Worm (Caenorhabditis elegans): ENCODE data around the gene nspd-5.

Gene nspd-5

ce11 chrII:4867476-4867875, 7.3 kb upstream of the nspd-5 start, which contains the start of gene col-17:
Gene col-17 (minus strand): TSS chrII:4867576.
- no peak for TF ChIP-seq ham-2 (GFP tag; optimal IDR thresholded peaks at IDR 0.05)
- TF ChIP-seq unc-39 (tag; optimal IDR thresholded peaks at IDR 0.05): no peak
- TF ChIP-seq nhr-237 (tag; optimal IDR thresholded peaks at IDR 0.05): no peak
- TF ChIP-seq lin-13 (tag; optimal IDR thresholded peaks at IDR 0.05): no peak
- no peak for TF ChIP-seq unc-120 (tag; optimal IDR thresholded peaks at IDR 0.05; ENCODE audit: poor library complexity, severe bottlenecking)
- TF ChIP-seq tbx-8 (GFP tag; optimal IDR thresholded peaks at IDR 0.05): no peak
- TF ChIP-seq cnd-1 (tag; optimal IDR thresholded peaks at IDR 0.05): no peak
- no peak for TF ChIP-seq ceh-83 (GFP tag; optimal IDR thresholded peaks at IDR 0.05)
- no peak for TF ChIP-seq lin-32 (GFP tag; optimal IDR thresholded peaks at IDR 0.05)

ce11 chrII:4866045-4866444, 5.9 kb upstream of the nspd-5 start:
- TF ChIP-seq mep-1 (tag; optimal IDR thresholded peaks at IDR 0.05): no peak
- TF ChIP-seq blmp-1 (tag; optimal IDR thresholded peaks at IDR 0.05): no peak
- no peak for TF ChIP-seq hlh-1 (tag; optimal IDR thresholded peaks at IDR 0.05)
- TF ChIP-seq lin-13 (tag; optimal IDR thresholded peaks at IDR 0.05): no peak
- no peak for TF ChIP-seq snpc-4 (tag; optimal IDR thresholded peaks at IDR 0.05)
- TF ChIP-seq mab-5 (tag; optimal IDR thresholded peaks at IDR 0.05): no peak
- TF ChIP-seq M03D4.4 (tag; optimal IDR thresholded peaks at IDR 0.05): no peak

DNA sequence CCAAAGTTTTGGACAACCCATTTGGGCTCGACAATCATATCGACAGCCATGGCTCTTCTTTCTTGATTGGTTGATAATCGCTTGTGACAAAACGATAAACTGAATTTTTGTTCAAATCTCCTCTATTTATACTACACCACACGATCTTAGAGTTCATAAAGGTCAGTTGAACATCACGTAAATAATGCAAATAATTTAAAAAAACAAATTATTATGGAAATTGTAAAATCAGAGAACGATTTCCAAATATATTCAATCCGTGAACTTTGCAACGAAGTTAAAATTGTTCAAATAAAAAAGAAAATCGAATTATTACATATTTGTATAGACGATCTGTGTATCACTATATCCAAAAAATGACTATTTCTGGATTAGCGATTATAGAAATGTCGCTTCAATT, 3.2 kb upstream of the nspd-5 start, which contains the start of the genes mpst-4 and F11G11.14:
mpst-4 (minus strand) TSS at position 101 of the 400 bp plus-strand sequence.
F11G11.14 (plus strand) TSS at position 325 of the 400 bp plus-strand sequence.
- no peak for TF ChIP-seq tbx-8 (GFP tag; optimal IDR thresholded peaks at IDR 0.05)
- TF ChIP-seq cnd-1 (tag; optimal IDR thresholded peaks at IDR 0.05): no peak

DNA sequence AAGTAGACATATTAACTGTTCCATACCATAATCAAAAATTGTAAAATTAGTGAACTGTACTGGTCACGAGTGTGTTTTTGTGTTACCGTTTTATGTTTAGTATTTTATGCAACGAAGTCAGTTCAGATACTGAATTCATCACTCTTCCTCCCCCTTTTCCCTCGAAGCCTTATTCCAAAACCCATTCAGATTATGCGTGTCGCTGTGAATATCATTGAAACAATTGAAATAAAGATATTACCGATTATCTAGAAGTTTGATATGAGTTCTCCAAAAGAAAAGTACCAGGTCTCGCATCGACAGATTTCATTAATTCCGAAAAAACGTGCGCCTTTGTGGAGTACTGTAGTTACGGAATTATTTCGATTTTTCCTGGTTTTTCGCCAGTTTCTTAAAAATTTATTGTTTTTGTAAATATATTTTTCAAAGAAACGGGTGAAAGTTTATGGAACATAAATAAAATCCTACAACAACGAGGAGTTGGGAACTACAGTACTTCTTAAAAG, 1.2 kb downstream of the nspd-5 start:
- TF ChIP-seq flh-1 (GFP tag; optimal IDR thresholded peaks at IDR 0.05) (no peak), ceh-39 (tag; optimal IDR thresholded peaks at IDR 0.05) (no peak), unc-39 (tag; optimal IDR thresholded peaks at IDR 0.05) (no peak), mls-2 (tag; optimal IDR thresholded peaks at IDR 0.05) (no peak), tbx-8 (GFP tag; optimal IDR thresholded peaks at IDR 0.05) (no peak)

ce11 chrII:4857873-4858364, 2.2 kb downstream of the nspd-5 start, which contains the start of gene F11G11.5:
Gene F11G11.5 (plus strand): TSS chrII:4857923.
- no peak for TF ChIP-seq sptf-1 (tag; optimal IDR thresholded peaks at IDR 0.05)
- no peak for TF ChIP-seq drap-1 (GFP tag; optimal IDR thresholded peaks at IDR 0.05)
- no peak for TF ChIP-seq lin-13 (tag; optimal IDR thresholded peaks at IDR 0.05)

DNA sequence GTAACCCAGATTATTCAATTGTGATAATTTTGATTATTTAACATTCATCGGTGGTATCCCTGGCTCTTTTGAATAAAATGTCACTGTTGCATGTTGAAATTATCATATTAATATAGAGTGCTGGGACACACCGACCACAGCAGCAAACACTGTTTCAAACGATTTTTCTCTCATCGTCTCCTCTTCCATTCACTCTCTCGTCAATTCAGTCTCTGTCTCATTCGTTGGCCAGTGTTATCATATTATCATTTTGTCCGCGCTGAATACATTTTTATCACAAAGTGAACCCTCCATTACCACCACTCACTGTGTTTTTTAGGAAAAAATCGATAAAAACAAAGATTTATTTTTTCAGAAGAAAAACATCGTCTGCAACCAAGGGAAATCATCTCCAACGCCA, 3.1 kb downstream of the nspd-5 start:
- no peak for TF ChIP-seq nhr-237 (tag; optimal IDR thresholded peaks at IDR 0.05)
- TF ChIP-seq tbx-8 (GFP tag; optimal IDR thresholded peaks at IDR 0.05): no peak
- TF ChIP-seq ceh-43 (GFP tag; optimal IDR thresholded peaks at IDR 0.05): no peak
- no peak for TF ChIP-seq bed-3 (GFP tag; optimal IDR thresholded peaks at IDR 0.05)
- TF ChIP-seq mep-1 (tag; optimal IDR thresholded peaks at IDR 0.05): no peak
- no peak for TF ChIP-seq nhr-2 (tag; optimal IDR thresholded peaks at IDR 0.05)
- TF ChIP-seq ceh-83 (GFP tag; optimal IDR thresholded peaks at IDR 0.05): no peak
- TF ChIP-seq flh-1 (GFP tag; optimal IDR thresholded peaks at IDR 0.05): no peak

- TF ChIP-seq elt-1 (tag; optimal IDR thresholded peaks at IDR 0.05; ENCODE audit: borderline replicate concordance, insufficient read depth): peak; percentile 65
- no peak for TF ChIP-seq hlh-1 (tag; optimal IDR thresholded peaks at IDR 0.05)
- no peak for TF ChIP-seq snpc-4 (tag; optimal IDR thresholded peaks at IDR 0.05)
- TF ChIP-seq flh-1 (GFP tag; optimal IDR thresholded peaks at IDR 0.05): no peak
These were observed 4.0 kb downstream of the nspd-5 start for ce11 chrII:4856113-4856512.

- TF ChIP-seq lsy-2 (tag; optimal IDR thresholded peaks at IDR 0.05) (no peak), elt-3 (tag; optimal IDR thresholded peaks at IDR 0.05) (no peak), unc-120 (tag; optimal IDR thresholded peaks at IDR 0.05; ENCODE audit: poor library complexity, severe bottlenecking) (peak; percentile 5)
These were observed 4.7 kb downstream of the nspd-5 start for ce11 chrII:4855489-4855888.
